Fruit fly (Drosophila melanogaster): Measurements from ENCODE around the gene CG3402.

CG3402 gene

DNA sequence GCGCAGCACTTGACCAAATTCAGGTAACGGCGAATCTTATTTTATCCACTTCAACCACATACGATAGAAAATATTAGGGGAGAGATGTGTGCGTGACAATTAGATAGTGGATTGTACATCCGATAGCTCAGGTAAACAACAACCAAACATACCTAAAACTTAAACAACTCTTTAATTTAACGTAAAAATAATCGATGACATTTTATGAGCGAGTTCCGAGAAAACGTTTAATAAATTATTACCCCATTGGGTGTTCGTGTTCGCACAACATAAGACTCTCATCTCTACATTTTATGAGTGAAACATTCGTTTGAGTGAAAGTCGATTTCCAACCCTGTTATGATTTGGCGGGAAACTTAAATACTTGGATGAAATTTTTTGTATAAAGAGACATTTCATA lies 27.6 kb upstream of the CG3402 start, which contains the start of gene CG17129 (continued):
- TF ChIP-seq tgo (GFP tag; IDR thresholded peaks at IDR 0.05) (peak; percentile 74), CG7963 (GFP tag; IDR thresholded peaks at IDR 0.05; ENCODE audit: partially characterized antibody) (peak; percentile 89), Asciz (GFP tag; optimal IDR thresholded peaks at IDR 0.05) (peak; percentile 54), ems (GFP tag; optimal IDR thresholded peaks at IDR 0.05) (no peak), CG4730 (GFP tag; IDR thresholded peaks at IDR 0.05) (peak; percentile 66), lmd (GFP tag; IDR thresholded peaks at IDR 0.05) (peak; percentile 73), slbo (GFP tag; IDR thresholded peaks at IDR 0.05) (peak; percentile 84), amos (GFP tag; IDR thresholded peaks at IDR 0.05; ENCODE audit: partially characterized antibody) (peak; percentile 87), caup (GFP tag; optimal IDR thresholded peaks at IDR 0.05; ENCODE audit: severe bottlenecking) (peak; percentile 59), kni (GFP tag; optimal IDR thresholded peaks at IDR 0.05) (peak; percentile 62), CG16815 (GFP tag; optimal IDR thresholded peaks at IDR 0.05) (peak; percentile 58), CG30020 (tag; optimal IDR thresholded peaks at IDR 0.05) (peak; percentile 52), CG6813 (GFP tag; optimal IDR thresholded peaks at IDR 0.05) (peak; percentile 45), CG8089 (GFP tag; optimal IDR thresholded peaks at IDR 0.05) (peak; percentile 75), otp (GFP tag; IDR thresholded peaks at IDR 0.05) (0 out of 3 replicates have a peak, but pooled peaks have one; percentile 45), jumu (GFP tag; optimal IDR thresholded peaks at IDR 0.05) (peak; percentile 87), lab (GFP tag; optimal IDR thresholded peaks at IDR 0.05) (peak; percentile 73), nerfin-1 (tag; optimal IDR thresholded peaks at IDR 0.05) (peak; percentile 73), Usf (GFP tag; optimal IDR thresholded peaks at IDR 0.05) (no peak), gem (tag; optimal IDR thresholded peaks at IDR 0.05) (peak; percentile 83), ato (GFP tag; IDR thresholded peaks at IDR 0.05; ENCODE audit: partially characterized antibody) (peak; percentile 68; the same call in 1 of the 2 replicates), CG2202 (tag; optimal IDR thresholded peaks at IDR 0.05) (peak; percentile 41), Scr (GFP tag; IDR thresholded peaks at IDR 0.05; ENCODE audit: partially characterized antibody) (peak; percentile 98), croc (GFP tag; conservative IDR thresholded peaks at IDR 0.05) (peak; percentile 66), jigr1 (GFP tag; IDR thresholded peaks at IDR 0.05) (no peak), Doc3 (GFP tag; IDR thresholded peaks at IDR 0.05; ENCODE audit: partially characterized antibody) (peak; percentile 99), sim (GFP tag; IDR thresholded peaks at IDR 0.05) (no peak), her (GFP tag; optimal IDR thresholded peaks at IDR 0.05) (peak; percentile 75), ind (GFP tag; optimal IDR thresholded peaks at IDR 0.05) (peak; percentile 82), ranshi (GFP tag; IDR thresholded peaks at IDR 0.05) (peak; percentile 72), CG15696 (tag; optimal IDR thresholded peaks at IDR 0.05) (peak; percentile 83), CG6854 (GFP tag; optimal IDR thresholded peaks at IDR 0.05) (no peak), CG1602 (GFP tag; optimal IDR thresholded peaks at IDR 0.05) (peak; percentile 57), CG7556 (GFP tag; optimal IDR thresholded peaks at IDR 0.05) (peak; percentile 65), Doc2 (GFP tag; IDR thresholded peaks at IDR 0.05) (no peak), CG10979 (tag; optimal IDR thresholded peaks at IDR 0.05) (peak; percentile 70), CG2875 (GFP tag; optimal IDR thresholded peaks at IDR 0.05) (peak; percentile 27), nom (GFP tag; optimal IDR thresholded peaks at IDR 0.05) (no peak), CG30403 (GFP tag; optimal IDR thresholded peaks at IDR 0.05) (peak; percentile 85), HHEX (GFP tag; optimal IDR thresholded peaks at IDR 0.05) (peak; percentile 65), dan (GFP tag; IDR thresholded peaks at IDR 0.05) (0 out of 2 replicates have a peak, but pooled peaks have one; percentile 34), CG18599 (GFP tag; optimal IDR thresholded peaks at IDR 0.05) (peak; percentile 70), Lim3 (GFP tag; IDR thresholded peaks at IDR 0.05) (no peak), Atf-2 (GFP tag; optimal IDR thresholded peaks at IDR 0.05) (peak; percentile 67), Blimp-1 (GFP tag; optimal IDR thresholded peaks at IDR 0.05) (peak; percentile 86), CG8281 (tag; optimal IDR thresholded peaks at IDR 0.05) (no peak), MBD-R2 (GFP tag; IDR thresholded peaks at IDR 0.05) (peak; percentile 78), ssp (GFP tag; IDR thresholded peaks at IDR 0.05) (peak; percentile 74), CG17912 (GFP tag; optimal IDR thresholded peaks at IDR 0.05) (peak; percentile 2)

Measured in whole organism, embryonic.